Worm (Caenorhabditis elegans) whole organism, L3 larva: ENCODE results near the gene srh-180.

Experiments used
- R02D3.7 ChIP-seq: fragments of 150-350 bp; optimal IDR thresholded peaks from 2 replicates; lab custom pipeline; 2014; ENCODE audit warnings: missing biosample characterization, missing genetic modification characterization
- ZK546.5 ChIP-seq: sonication (generic microtip); optimal IDR thresholded peaks from 2 replicates; lab custom pipeline; 2017; ENCODE audit warnings: missing biosample characterization, missing genetic modification characterization
- aly-2 ChIP-seq: fragments of 150-350 bp; optimal IDR thresholded peaks from 2 replicates; lab custom pipeline; 2014; ENCODE audit warnings: missing biosample characterization, missing genetic modification characterization
- ama-1 ChIP-seq: fragments of 150-350 bp; optimal IDR thresholded peaks from 2 replicates; lab custom pipeline; 2018
- ceh-16 ChIP-seq: sonication (generic microtip); optimal IDR thresholded peaks from 2 replicates; lab custom pipeline; 2017; ENCODE audit warnings: missing biosample characterization, missing genetic modification characterization
- ceh-28 ChIP-seq: fragments of 150-350 bp; optimal IDR thresholded peaks from 2 replicates; lab custom pipeline; 2014; ENCODE audit warnings: missing biosample characterization, missing genetic modification reagents, missing genetic modification characterization
- ceh-82 ChIP-seq: fragments of 150-350 bp; optimal IDR thresholded peaks from 2 replicates; lab custom pipeline; 2014; ENCODE audit warnings: missing biosample characterization, missing genetic modification characterization
- ceh-9 ChIP-seq: sonication (generic microtip); optimal IDR thresholded peaks from 2 replicates; lab custom pipeline; 2018; ENCODE audit warnings: missing biosample characterization, missing genetic modification characterization
- daf-12 ChIP-seq: fragments of 150-350 bp; optimal IDR thresholded peaks from 2 replicates; lab custom pipeline; 2014; ENCODE audit warnings: missing biosample characterization, missing genetic modification reagents, missing genetic modification characterization
- egl-27 ChIP-seq: sonication (generic microtip); optimal IDR thresholded peaks from 4 replicates; lab custom pipeline; 2017; ENCODE audit warnings: missing biosample characterization, missing genetic modification reagents, missing genetic modification characterization
- egl-5 ChIP-seq: fragments of 150-350 bp; optimal IDR thresholded peaks from 2 replicates; lab custom pipeline; 2017; ENCODE audit warnings: missing biosample characterization, missing genetic modification reagents, missing genetic modification characterization, inconsistent platforms
- elt-1 ChIP-seq: fragments of 150-350 bp; optimal IDR thresholded peaks from 2 replicates; lab custom pipeline; 2014; ENCODE audit warnings: missing biosample characterization, missing genetic modification characterization
- elt-2 ChIP-seq: sonication (generic microtip); optimal IDR thresholded peaks from 2 replicates; lab custom pipeline; 2016; ENCODE audit warnings: missing genetic modification reagents, mild to moderate bottlenecking, missing genetic modification characterization, missing compliant biosample characterization
- elt-3 ChIP-seq, 3 experiments: fragments of 150-350 bp in 1 of 3; sonication (generic microtip) in 2 of 3; optimal IDR thresholded peaks; 2 replicates in 2 of 3; 4 replicates in 1 of 3; lab custom pipeline; 2014 to 2017; ENCODE audit warnings: missing biosample characterization in 3 of 3, missing genetic modification characterization in 3 of 3
- eor-1 ChIP-seq, 2 experiments: fragments of 150-350 bp; optimal IDR thresholded peaks; 2 replicates each; lab custom pipeline; 2014 to 2018; ENCODE audit warnings: missing biosample characterization in 2 of 2, missing genetic modification characterization in 2 of 2
- fkh-10 ChIP-seq: sonication (generic microtip); optimal IDR thresholded peaks from 2 replicates; lab custom pipeline; 2017; ENCODE audit warnings: missing biosample characterization, missing genetic modification reagents, missing genetic modification characterization
- fkh-2 ChIP-seq: fragments of 150-350 bp; optimal IDR thresholded peaks from 2 replicates; lab custom pipeline; 2014; ENCODE audit warnings: missing biosample characterization, missing genetic modification reagents, missing genetic modification characterization
- fos-1 ChIP-seq: fragments of 150-350 bp; optimal IDR thresholded peaks from 2 replicates; lab custom pipeline; 2014; ENCODE audit warnings: missing biosample characterization, missing genetic modification characterization
- hmg-11 ChIP-seq: sonication (generic microtip); optimal IDR thresholded peaks from 2 replicates; lab custom pipeline; 2016; ENCODE audit warnings: missing genetic modification characterization, missing compliant biosample characterization
- lin-15B ChIP-seq: fragments of 150-350 bp; optimal IDR thresholded peaks from 2 replicates; lab custom pipeline; 2014; ENCODE audit warnings: missing biosample characterization, missing genetic modification characterization
- lin-39 ChIP-seq: fragments of 150-350 bp; optimal IDR thresholded peaks from 2 replicates; lab custom pipeline; 2018; ENCODE audit warnings: missing biosample characterization, missing genetic modification reagents, missing genetic modification characterization
- lsy-12 ChIP-seq: sonication (generic microtip); optimal IDR thresholded peaks from 2 replicates; lab custom pipeline; 2016; ENCODE audit warnings: mild to moderate bottlenecking, missing genetic modification characterization, missing compliant biosample characterization
- mdl-1 ChIP-seq: fragments of 150-350 bp; optimal IDR thresholded peaks from 2 replicates; lab custom pipeline; 2014; ENCODE audit warnings: missing biosample characterization, missing genetic modification characterization
- nfya-1 ChIP-seq: sonication (generic microtip); optimal IDR thresholded peaks from 2 replicates; lab custom pipeline; 2017; ENCODE audit warnings: missing genetic modification characterization, mild to moderate bottlenecking, missing compliant biosample characterization, antibody characterized with exemption, moderate library complexity; ENCODE audit not compliant: insufficient read depth
- nhr-12 ChIP-seq: fragments of 150-350 bp; optimal IDR thresholded peaks from 2 replicates; lab custom pipeline; 2014; ENCODE audit warnings: missing biosample characterization, missing genetic modification characterization
- nhr-23 ChIP-seq: fragments of 150-350 bp; optimal IDR thresholded peaks from 2 replicates; lab custom pipeline; 2014; ENCODE audit warnings: missing biosample characterization, missing genetic modification reagents, missing genetic modification characterization
- nhr-237 ChIP-seq: fragments of 150-350 bp; optimal IDR thresholded peaks from 2 replicates; lab custom pipeline; 2014; ENCODE audit warnings: missing biosample characterization, missing genetic modification characterization
- nhr-28 ChIP-seq: fragments of 150-350 bp; optimal IDR thresholded peaks from 2 replicates; lab custom pipeline; 2014; ENCODE audit warnings: missing biosample characterization, missing genetic modification characterization
- nhr-43 ChIP-seq: sonication (generic microtip); optimal IDR thresholded peaks from 2 replicates; lab custom pipeline; 2016; ENCODE audit warnings: mild to moderate bottlenecking, missing genetic modification characterization, missing compliant biosample characterization; ENCODE audit not compliant: poor library complexity, severe bottlenecking
- nhr-67 ChIP-seq: fragments of 150-350 bp; optimal IDR thresholded peaks from 2 replicates; lab custom pipeline; 2014; ENCODE audit warnings: missing biosample characterization, missing genetic modification characterization
- nhr-76 ChIP-seq: fragments of 150-350 bp; sonication (generic microtip); optimal IDR thresholded peaks from 5 replicates; lab custom pipeline; 2014; ENCODE audit warnings: missing biosample characterization, missing genetic modification characterization
- nhr-77 ChIP-seq: fragments of 150-350 bp; optimal IDR thresholded peaks from 2 replicates; lab custom pipeline; 2014; ENCODE audit warnings: missing biosample characterization, missing genetic modification characterization
- pha-4 ChIP-seq: fragments of 150-350 bp; optimal IDR thresholded peaks from 2 replicates; lab custom pipeline; 2014; ENCODE audit warnings: missing biosample characterization, missing genetic modification reagents, missing genetic modification characterization
- pqm-1 ChIP-seq: fragments of 150-350 bp; optimal IDR thresholded peaks from 2 replicates; lab custom pipeline; 2017; ENCODE audit warnings: missing biosample characterization, missing genetic modification characterization, inconsistent platforms
- sea-2 ChIP-seq: fragments of 150-350 bp; sonication (generic microtip); optimal IDR thresholded peaks from 4 replicates; lab custom pipeline; 2014; ENCODE audit warnings: missing biosample characterization, missing genetic modification reagents, missing genetic modification characterization
- skn-1 ChIP-seq: fragments of 150-350 bp; optimal IDR thresholded peaks from 2 replicates; lab custom pipeline; 2014; ENCODE audit warnings: missing biosample characterization, missing genetic modification characterization
- snpc-4 ChIP-seq: fragments of 150-350 bp; optimal IDR thresholded peaks from 2 replicates; lab custom pipeline; 2014; ENCODE audit warnings: missing biosample characterization, missing genetic modification characterization
- tbx-2 ChIP-seq: sonication (generic microtip); optimal IDR thresholded peaks from 2 replicates; lab custom pipeline; 2016; ENCODE audit warnings: mild to moderate bottlenecking, missing genetic modification characterization, missing compliant biosample characterization
- unc-62 ChIP-seq: fragments of 150-350 bp; sonication (generic microtip); optimal IDR thresholded peaks from 4 replicates; lab custom pipeline; 2014; ENCODE audit warnings: missing biosample characterization, missing genetic modification reagents, missing genetic modification characterization
- zag-1 ChIP-seq: fragments of 150-350 bp; optimal IDR thresholded peaks from 2 replicates; lab custom pipeline; 2014; ENCODE audit warnings: missing biosample characterization, missing genetic modification characterization
- ztf-11 ChIP-seq: fragments of 150-350 bp; optimal IDR thresholded peaks from 2 replicates; lab custom pipeline; 2014; ENCODE audit warnings: missing biosample characterization, missing genetic modification characterization
- ztf-4 ChIP-seq: fragments of 150-350 bp; optimal IDR thresholded peaks from 2 replicates; lab custom pipeline; 2014; ENCODE audit warnings: missing biosample characterization, missing genetic modification characterization

srh-180 gene

DNA sequence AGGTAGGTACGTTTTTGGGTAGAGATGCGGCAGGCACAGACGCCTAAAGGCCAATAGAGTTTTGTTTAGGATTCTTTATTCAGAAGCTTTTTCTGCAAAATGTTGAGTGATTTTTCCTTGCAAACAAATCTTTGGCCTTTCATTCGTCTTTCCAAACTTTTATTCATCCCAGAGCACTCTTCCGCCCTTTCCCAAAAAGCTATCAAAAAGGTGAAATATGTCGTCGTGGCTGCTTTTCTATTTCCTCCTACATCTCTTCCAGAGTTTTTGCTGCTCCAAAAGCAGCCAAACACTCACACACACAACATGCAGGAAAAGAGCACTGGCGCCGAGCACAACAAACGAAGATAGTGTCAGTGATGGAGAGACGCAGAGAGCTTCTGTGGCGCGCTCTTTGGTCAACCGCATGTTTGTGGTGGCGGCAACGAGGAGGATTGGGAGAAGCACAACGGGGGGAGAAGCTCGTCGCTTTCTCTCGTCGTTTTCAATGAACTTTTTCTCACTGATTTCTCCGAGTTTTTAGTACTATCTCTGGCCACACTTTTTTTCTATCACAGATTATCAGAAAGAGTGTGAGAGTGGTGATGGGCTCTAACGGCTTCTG lies 33.5 kb downstream of the srh-180 start (continued):
- TF ChIP-seq fkh-2 (tag; lab: Kevin White, UChicago): no peak
- TF ChIP-seq ceh-9 (tag; lab: Kevin White, UChicago): no peak
- TF ChIP-seq eor-1 (tag; optimal IDR thresholded peaks at IDR 0.05; lab: Kevin White, UChicago): no peak
- TF ChIP-seq R02D3.7 (tag; lab: Kevin White, UChicago): no peak
- TF ChIP-seq hmg-11 (tag; lab: Kevin White, UChicago): peak; percentile 64

DNA sequence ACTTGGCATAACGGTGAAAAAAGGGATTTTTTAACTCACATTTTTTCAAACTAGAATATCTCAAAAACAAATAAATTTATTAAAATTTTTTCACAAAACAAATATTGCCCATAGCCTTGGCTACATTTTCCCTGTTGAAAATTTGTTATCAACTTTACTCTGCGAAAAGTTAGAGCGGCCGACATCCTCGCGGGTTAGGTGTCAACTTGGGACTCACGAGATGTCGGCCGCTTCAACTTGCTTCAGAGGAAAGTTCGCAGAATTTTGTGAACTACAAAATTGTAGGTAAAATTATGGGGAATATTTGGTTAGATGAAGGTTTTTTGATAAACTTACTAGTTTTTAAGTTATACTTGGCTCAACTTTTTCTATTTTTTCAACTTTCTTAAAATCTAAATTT lies 34.4 kb downstream of the srh-180 start:
- TF ChIP-seq snpc-4 (peak; percentile 80), elt-2 (tag; lab: Kevin White, UChicago) (no peak)

DNA sequence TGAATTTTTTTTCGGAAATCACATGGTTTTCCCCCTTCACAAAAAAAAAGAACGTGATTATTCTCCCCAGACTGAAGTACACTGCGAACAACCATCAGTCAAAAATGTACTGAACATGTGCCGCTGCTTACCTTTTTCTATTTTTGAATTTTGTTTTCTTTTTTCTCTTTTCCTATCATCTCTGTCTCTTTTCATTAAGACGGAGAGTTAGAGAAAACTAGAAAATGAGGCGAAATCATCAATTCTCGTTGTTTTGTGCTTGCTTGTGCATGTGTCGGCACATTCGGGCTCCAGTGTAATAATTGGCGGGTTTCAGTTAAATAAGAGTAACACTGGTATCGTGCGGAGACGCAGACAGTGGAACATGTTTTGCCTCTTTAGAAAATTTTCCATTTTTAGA lies 34.9 kb downstream of the srh-180 start:
- peak; percentile 69 for TF ChIP-seq pha-4 (tag; lab: Kevin White, UChicago)
- TF ChIP-seq lin-39: peak; percentile 54
- peak; percentile 13 for TF ChIP-seq hmg-11 (tag; lab: Kevin White, UChicago)
- no peak for TF ChIP-seq ceh-28 (tag; lab: Kevin White, UChicago)
- no peak for TF ChIP-seq nhr-77 (tag; lab: Kevin White, UChicago)
- peak; percentile 60 for TF ChIP-seq elt-2 (tag; lab: Kevin White, UChicago)
- TF ChIP-seq nhr-28: no peak
- no peak for TF ChIP-seq elt-3 (tag; optimal IDR thresholded peaks at IDR 0.05; lab: Kevin White, UChicago)
- TF ChIP-seq egl-5 (tag; lab: Kevin White, UChicago): peak; percentile 3
- peak; percentile 54 for TF ChIP-seq nfya-1
- TF ChIP-seq pqm-1 (tag; lab: Kevin White, UChicago): peak; percentile 58
- no peak for TF ChIP-seq aly-2 (tag; lab: Kevin White, UChicago)
- no peak for TF ChIP-seq unc-62 (GFP tag; lab: Kevin White, UChicago)
- TF ChIP-seq skn-1 (tag; lab: Kevin White, UChicago): peak; percentile 56
- peak; percentile 22 for TF ChIP-seq lin-15B (tag; lab: Kevin White, UChicago)
- TF ChIP-seq nhr-237 (tag; lab: Kevin White, UChicago): no peak
- TF ChIP-seq ceh-9 (tag; lab: Kevin White, UChicago): no peak
- no peak for TF ChIP-seq tbx-2 (tag; lab: Kevin White, UChicago)
- no peak for TF ChIP-seq ZK546.5 (tag; lab: Kevin White, UChicago)
- TF ChIP-seq, all 47 proteins: peak for 9

DNA sequence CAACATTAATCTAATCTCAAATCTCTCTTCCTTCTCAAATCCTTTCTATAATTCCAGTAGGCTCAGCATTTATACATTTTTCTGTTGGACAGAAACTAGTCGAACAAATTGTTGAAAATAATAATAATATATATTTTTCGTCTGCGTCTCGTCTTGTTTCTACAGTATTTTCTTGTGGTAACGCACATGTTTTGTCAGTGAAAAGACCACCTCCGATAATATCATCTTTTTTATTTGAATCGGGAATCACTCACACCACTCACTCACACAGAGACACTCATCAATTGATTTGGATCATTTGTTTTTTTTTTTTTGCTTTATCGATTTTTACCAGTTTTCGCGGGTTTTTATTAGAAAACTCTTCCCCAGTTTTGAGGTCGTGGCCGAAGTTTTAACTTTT lies 37.3 kb downstream of the srh-180 start:
- TF ChIP-seq pha-4 (tag; lab: Kevin White, UChicago) (peak; percentile 6), lin-15B (tag; lab: Kevin White, UChicago) (no peak)
- TF ChIP-seq, all 47 proteins: peak for 1

DNA sequence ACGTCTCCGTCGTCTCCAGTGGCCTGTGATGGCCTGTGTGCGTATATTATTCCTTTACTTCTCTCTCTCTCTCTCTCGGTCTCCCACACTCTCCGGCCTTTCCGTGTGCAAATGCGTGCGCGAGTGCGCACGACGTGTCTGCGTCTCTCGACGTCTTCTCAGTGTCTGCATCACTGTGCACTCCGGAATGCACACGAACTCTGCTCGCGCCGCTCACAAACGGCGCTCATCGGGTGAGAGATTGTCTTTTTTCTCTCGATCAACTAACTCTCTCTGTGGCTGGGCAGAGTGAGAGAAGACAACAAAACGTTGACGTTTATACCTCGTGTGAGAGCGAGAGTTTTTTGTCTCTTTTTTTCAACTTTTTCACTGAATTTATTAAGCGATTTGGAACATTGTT lies 38.6 kb downstream of the srh-180 start:
- TF ChIP-seq elt-1 (no peak), ceh-82 (tag; lab: Kevin White, UChicago) (peak; percentile 23), lin-15B (tag; lab: Kevin White, UChicago) (peak; percentile 68), nhr-12 (tag; lab: Kevin White, UChicago) (no peak), nhr-77 (tag; lab: Kevin White, UChicago) (no peak), ama-1 (peak; percentile 34), R02D3.7 (tag; lab: Kevin White, UChicago) (peak; percentile 72), aly-2 (tag; lab: Kevin White, UChicago) (no peak), ceh-9 (tag; lab: Kevin White, UChicago) (no peak), pqm-1 (tag; lab: Kevin White, UChicago) (peak; percentile 91), pha-4 (tag; lab: Kevin White, UChicago) (peak; percentile 81), egl-27 (tag; lab: Kevin White, UChicago) (peak; percentile 71), nhr-43 (tag; lab: Kevin White, UChicago) (peak; percentile 60), nhr-67 (no peak), unc-62 (GFP tag; lab: Kevin White, UChicago) (peak; percentile 13), lsy-12 (tag; lab: Kevin White, UChicago) (peak; percentile 84), fkh-2 (tag; lab: Kevin White, UChicago) (no peak), hmg-11 (tag; lab: Kevin White, UChicago) (peak; percentile 99), sea-2 (GFP tag; lab: Kevin White, UChicago) (no peak), fkh-10 (GFP tag; lab: Kevin White, UChicago) (peak; percentile 87), nhr-28 (no peak), eor-1 (tag; optimal IDR thresholded peaks at IDR 0.05; lab: Kevin White, UChicago) (no peak), ztf-11 (no peak), zag-1 (tag; lab: Kevin White, UChicago) (no peak), egl-5 (tag; lab: Kevin White, UChicago) (peak; percentile 70), ceh-28 (tag; lab: Kevin White, UChicago) (peak; percentile 84), mdl-1 (tag; lab: Kevin White, UChicago) (peak; percentile 58), daf-12 (tag; lab: Kevin White, UChicago) (no peak), elt-2 (tag; lab: Kevin White, UChicago) (peak; percentile 86), ztf-4 (tag; lab: Kevin White, UChicago) (no peak), ZK546.5 (tag; lab: Kevin White, UChicago) (no peak), ceh-16 (tag; lab: Kevin White, UChicago) (no peak), nhr-76 (no peak), fos-1 (tag; lab: Kevin White, UChicago) (no peak), nhr-23 (peak; percentile 83)
